Fruit fly (Drosophila melanogaster) whole organism, prepupa: ENCODE results near the gene CG10445.

Source experiments
- Blimp-1 ChIP-seq: fragments of 200-800 bp; sonication (Bioruptor generic); optimal IDR thresholded peaks from 3 replicates; lab custom pipeline; 2017; ENCODE audit warnings: missing biosample characterization, missing genetic modification characterization, mild to moderate bottlenecking, moderate library complexity, missing genetic modification reagents
- CG10631 ChIP-seq: fragments of 200-800 bp; sonication (Bioruptor generic); optimal IDR thresholded peaks from 2 replicates; lab custom pipeline; 2016; ENCODE audit warnings: missing biosample characterization, missing genetic modification characterization
- CG10669 ChIP-seq: fragments of 200-800 bp; sonication (Bioruptor generic); optimal IDR thresholded peaks from 3 replicates; lab custom pipeline; 2018; ENCODE audit warnings: missing biosample characterization, mild to moderate bottlenecking, missing genetic modification characterization, moderate library complexity
- CG11294 ChIP-seq: fragments of 200-800 bp; sonication (Bioruptor generic); IDR thresholded peaks from 2 replicates; pipeline ENCODE4 v1.3.6; 2022; ENCODE audit warnings: missing biosample characterization, missing genetic modification characterization
- CG11762 ChIP-seq: fragments of 200-800 bp; sonication (Bioruptor generic); optimal IDR thresholded peaks from 3 replicates; lab custom pipeline; 2016; ENCODE audit warnings: missing biosample characterization, missing genetic modification characterization; ENCODE audit not compliant: insufficient read depth
- CG15336 ChIP-seq: fragments of 200-800 bp; sonication (Bioruptor generic); IDR thresholded peaks from 2 replicates; pipeline ENCODE4 v1.3.6; 2022; ENCODE audit warnings: missing biosample characterization, missing genetic modification characterization
- CG1621 ChIP-seq: fragments of 200-800 bp; sonication (Bioruptor generic); optimal IDR thresholded peaks from 3 replicates; lab custom pipeline; 2018; ENCODE audit warnings: missing biosample characterization, mild to moderate bottlenecking, missing genetic modification characterization
- CG16779 ChIP-seq: fragments of 200-800 bp; sonication (Bioruptor generic); optimal IDR thresholded peaks from 3 replicates; lab custom pipeline; 2017; ENCODE audit warnings: missing biosample characterization, mild to moderate bottlenecking, missing genetic modification characterization
- CG3032 ChIP-seq: fragments of 200-800 bp; optimal IDR thresholded peaks from 2 replicates; lab custom pipeline; 2019; ENCODE audit warnings: missing biosample characterization, mild to moderate bottlenecking, missing genetic modification characterization, moderate library complexity
- CG32006 ChIP-seq: fragments of 200-800 bp; sonication (Bioruptor generic); optimal IDR thresholded peaks from 3 replicates; lab custom pipeline; 2017; ENCODE audit warnings: missing biosample characterization, mild to moderate bottlenecking, missing genetic modification characterization
- CG34406 ChIP-seq: fragments of 200-800 bp; sonication (Bioruptor generic); optimal IDR thresholded peaks from 3 replicates; lab custom pipeline; 2016; ENCODE audit warnings: missing biosample characterization, missing genetic modification characterization
- CG6163 ChIP-seq: fragments of 200-800 bp; sonication (Bioruptor generic); IDR thresholded peaks from 3 replicates; pipeline ENCODE4 v1.3.6; 2022; ENCODE audit warnings: missing biosample characterization, missing genetic modification characterization
- CG6276 ChIP-seq: fragments of 200-800 bp; sonication (Bioruptor generic); optimal IDR thresholded peaks from 2 replicates; lab custom pipeline; 2017; ENCODE audit warnings: missing biosample characterization, mild to moderate bottlenecking, missing genetic modification characterization
- CG6808 ChIP-seq: fragments of 200-800 bp; sonication (Bioruptor generic); optimal IDR thresholded peaks from 3 replicates; lab custom pipeline; 2017; ENCODE audit warnings: missing biosample characterization, missing genetic modification characterization, mild to moderate bottlenecking, moderate library complexity, missing genetic modification reagents
- CG8119 ChIP-seq: fragments of 200-800 bp; sonication (Bioruptor generic); IDR thresholded peaks from 3 replicates; pipeline ENCODE4 v1.3.6; 2022; ENCODE audit warnings: missing biosample characterization, missing genetic modification characterization
- Eip75B ChIP-seq: fragments of 200-800 bp; sonication (Bioruptor generic); optimal IDR thresholded peaks from 3 replicates; lab custom pipeline; 2016; ENCODE audit warnings: missing biosample characterization, missing genetic modification characterization
- Eip78C ChIP-seq: fragments of 200-800 bp; sonication (Bioruptor generic); peaks from one replicate; lab custom pipeline; 2016; ENCODE audit warnings: missing biosample characterization, missing genetic modification characterization
- Ets96B ChIP-seq: fragments of 200-800 bp; optimal IDR thresholded peaks from 2 replicates; lab custom pipeline; 2019; ENCODE audit warnings: missing biosample characterization, mild to moderate bottlenecking, missing genetic modification characterization, moderate library complexity
- Gug ChIP-seq: fragments of 200-800 bp; sonication (Bioruptor generic); IDR thresholded peaks from 2 replicates; pipeline ENCODE4 v1.3.6; 2022; ENCODE audit warnings: missing biosample characterization, missing genetic modification characterization
- Hr38 ChIP-seq: sonication (Bioruptor generic); optimal IDR thresholded peaks from 2 replicates; lab custom pipeline; 2016; ENCODE audit warnings: missing biosample characterization, missing genetic modification characterization
- Hr4 ChIP-seq: fragments of 200-800 bp; sonication (Bioruptor generic); optimal IDR thresholded peaks from 3 replicates; lab custom pipeline; 2016; ENCODE audit warnings: missing biosample characterization, missing genetic modification characterization
- Lpt ChIP-seq: fragments of 200-800 bp; sonication (Bioruptor generic); optimal IDR thresholded peaks from 3 replicates; lab custom pipeline; 2016; ENCODE audit warnings: missing biosample characterization, missing genetic modification characterization
- Met ChIP-seq: fragments of 200-800 bp; sonication (Bioruptor generic); optimal IDR thresholded peaks from 3 replicates; lab custom pipeline; 2016; ENCODE audit warnings: missing biosample characterization, missing genetic modification characterization
- Smox ChIP-seq: fragments of 200-800 bp; sonication (Bioruptor generic); optimal IDR thresholded peaks from 3 replicates; lab custom pipeline; 2016; ENCODE audit warnings: missing biosample characterization, missing genetic modification characterization
- Sox102F ChIP-seq: fragments of 200-800 bp; sonication (Bioruptor generic); optimal IDR thresholded peaks from 2 replicates; lab custom pipeline; 2016; ENCODE audit warnings: missing biosample characterization, mild to moderate bottlenecking, missing genetic modification characterization
- Sox14 ChIP-seq: fragments of 200-800 bp; sonication (Bioruptor generic); optimal IDR thresholded peaks from 3 replicates; lab custom pipeline; 2016; ENCODE audit warnings: missing biosample characterization, missing genetic modification characterization
- Sox15 ChIP-seq: fragments of 200-800 bp; sonication (Bioruptor generic); optimal IDR thresholded peaks from 3 replicates; lab custom pipeline; 2016; ENCODE audit warnings: missing biosample characterization, missing genetic modification characterization
- achi ChIP-seq: fragments of 200-800 bp; sonication (Bioruptor generic); optimal IDR thresholded peaks from 3 replicates; lab custom pipeline; 2016; ENCODE audit warnings: missing biosample characterization, missing genetic modification characterization
- dac ChIP-seq: fragments of 200-800 bp; sonication (Bioruptor generic); optimal IDR thresholded peaks from 2 replicates; lab custom pipeline; 2017; ENCODE audit warnings: missing biosample characterization, mild to moderate bottlenecking, missing genetic modification characterization
- dsx ChIP-seq: fragments of 200-800 bp; optimal IDR thresholded peaks from 3 replicates; lab custom pipeline; 2019; ENCODE audit warnings: missing biosample characterization, mild to moderate bottlenecking, missing genetic modification characterization, moderate library complexity; ENCODE audit not compliant: poor library complexity, severe bottlenecking
- eg ChIP-seq: fragments of 200-800 bp; sonication (Bioruptor generic); IDR thresholded peaks from 3 replicates; pipeline ENCODE4 v1.3.6; 2022; ENCODE audit warnings: missing biosample characterization, missing genetic modification characterization
- fd59A ChIP-seq: fragments of 200-800 bp; sonication (Bioruptor generic); optimal IDR thresholded peaks from 2 replicates; lab custom pipeline; 2017; ENCODE audit warnings: missing biosample characterization, mild to moderate bottlenecking, missing genetic modification characterization, missing genetic modification reagents
- lz ChIP-seq: fragments of 200-800 bp; sonication (Bioruptor generic); optimal IDR thresholded peaks from 3 replicates; lab custom pipeline; 2016; ENCODE audit warnings: missing biosample characterization, missing genetic modification characterization
- net ChIP-seq: fragments of 200-800 bp; sonication (Bioruptor generic); optimal IDR thresholded peaks from 3 replicates; lab custom pipeline; 2016; ENCODE audit warnings: missing biosample characterization, missing genetic modification characterization
- spab ChIP-seq: fragments of 200-800 bp; sonication (Bioruptor generic); optimal IDR thresholded peaks from 2 replicates; lab custom pipeline; 2017; ENCODE audit warnings: missing biosample characterization, mild to moderate bottlenecking, missing genetic modification characterization, missing genetic modification reagents
- svp ChIP-seq: fragments of 200-800 bp; sonication (Bioruptor generic); peaks from one replicate; lab custom pipeline; 2016; ENCODE audit warnings: missing biosample characterization, missing genetic modification characterization
- topi ChIP-seq: fragments of 200-800 bp; sonication (Bioruptor generic); optimal IDR thresholded peaks from 3 replicates; lab custom pipeline; 2016; ENCODE audit warnings: missing biosample characterization, missing genetic modification characterization
- vri ChIP-seq: fragments of 200-800 bp; sonication (Bioruptor generic); optimal IDR thresholded peaks from 3 replicates; lab custom pipeline; 2016; ENCODE audit warnings: missing biosample characterization, mild to moderate bottlenecking, missing genetic modification characterization

Gene CG10445

DNA sequence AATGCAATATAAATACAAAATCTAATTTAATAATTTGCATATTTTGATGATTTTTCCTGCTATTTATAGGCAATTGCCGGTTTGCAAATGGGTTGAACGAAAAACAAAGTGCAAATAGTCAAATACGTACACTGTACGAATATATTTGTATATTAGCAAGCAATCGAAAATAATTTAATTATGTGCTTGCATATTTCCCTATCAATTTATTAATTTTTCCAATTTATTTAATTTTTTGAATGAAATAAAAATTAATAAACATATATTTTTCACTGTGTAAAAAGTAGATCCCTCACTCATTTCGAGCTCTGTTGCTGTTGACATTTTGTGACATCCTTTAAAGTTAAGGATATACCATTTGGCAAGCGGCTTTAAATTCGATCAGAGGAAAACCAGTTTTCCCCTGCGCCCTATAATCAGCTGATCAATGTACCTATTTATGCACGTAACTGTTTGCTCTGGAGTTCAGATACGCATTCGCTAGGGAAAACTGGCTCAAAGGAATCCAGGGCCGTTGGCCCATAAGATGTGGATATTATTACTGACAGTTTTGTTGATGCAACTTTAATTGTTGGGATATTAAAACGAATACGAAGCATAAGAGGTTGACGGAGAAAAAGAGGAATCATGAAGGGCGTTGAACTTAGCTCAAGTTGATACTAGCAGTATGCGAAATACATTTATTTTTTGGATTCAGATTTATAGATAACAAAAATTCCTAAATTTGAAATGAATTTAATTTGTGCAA lies 33.1 kb upstream of the CG10445 start (continued):
- TF ChIP-seq fd59A: peak; percentile 0
- no peak for TF ChIP-seq Met
- TF ChIP-seq CG3032 (tag; lab: Kevin White, UChicago): peak; percentile 58
- peak; percentile 66 for TF ChIP-seq Ets96B
- TF ChIP-seq CG11294: no peak
- TF ChIP-seq CG6808: peak; percentile 49
- peak; percentile 28 for TF ChIP-seq achi (GFP tag; lab: Kevin White, UChicago)
- no peak for TF ChIP-seq eg (GFP tag; lab: Robert Waterston, UW)
- peak; percentile 61 for TF ChIP-seq spab (GFP tag; lab: Kevin White, UChicago)
- no peak for TF ChIP-seq Hr4 (GFP tag; lab: Kevin White, UChicago)
- TF ChIP-seq Eip78C (GFP tag; lab: Kevin White, UChicago): peak; percentile 77
- TF ChIP-seq dsx (GFP tag; lab: Kevin White, UChicago): peak; percentile 72
- peak; percentile 52 for TF ChIP-seq CG10669 (GFP tag; lab: Kevin White, UChicago)

DNA sequence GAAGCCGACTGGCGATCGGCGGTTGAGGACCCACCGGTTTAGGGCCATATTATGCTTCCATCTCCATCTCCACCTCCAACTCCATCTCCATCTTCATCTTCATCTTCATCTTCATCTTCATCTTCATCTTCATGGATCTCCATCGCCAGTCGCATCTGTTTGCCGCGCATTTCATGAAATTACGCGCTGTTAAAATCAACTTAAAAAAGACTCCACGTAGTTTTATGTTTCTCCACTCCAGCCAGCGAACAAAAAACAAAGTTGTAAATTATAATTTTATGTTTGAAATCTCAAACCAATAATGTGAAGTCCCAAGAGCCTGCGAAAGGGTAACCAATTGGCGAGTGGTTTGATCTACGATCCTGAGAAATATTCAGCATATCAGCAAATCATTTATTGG lies 30.0 kb upstream of the CG10445 start:
- TF ChIP-seq Blimp-1 (GFP tag; lab: Kevin White, UChicago) (no peak), svp (GFP tag; lab: Kevin White, UChicago) (peak; percentile 44), Gug (GFP tag; lab: Robert Waterston, UW) (no peak), dsx (GFP tag; lab: Kevin White, UChicago) (peak; percentile 62), achi (GFP tag; lab: Kevin White, UChicago) (no peak)

DNA sequence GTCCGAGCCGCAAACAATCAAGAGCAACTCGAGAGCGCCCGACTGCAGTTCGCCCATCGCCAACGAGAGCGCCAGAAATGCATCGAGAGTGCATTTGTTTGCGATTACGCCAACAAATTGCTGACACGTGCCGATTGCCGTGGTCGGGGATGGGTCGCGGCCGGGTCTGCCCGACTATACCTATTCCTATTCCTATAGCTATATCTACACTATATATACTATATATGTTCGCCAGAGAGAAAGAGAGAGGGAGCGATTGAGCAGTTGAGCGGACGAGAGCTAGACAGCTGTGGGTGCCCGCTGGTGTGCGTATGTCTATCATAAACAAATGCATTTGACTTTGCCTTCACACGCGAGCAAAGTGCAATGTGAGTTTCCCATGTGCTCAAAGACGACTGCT lies 27.2 kb upstream of the CG10445 start:
- TF ChIP-seq Sox15 (no peak), CG15336 (peak; percentile 23; the same call in 1 of the 2 replicates), CG1621 (no peak), Sox14 (GFP tag; lab: Kevin White, UChicago) (no peak), CG11762 (no peak), lz (GFP tag; lab: Kevin White, UChicago) (no peak), dac (GFP tag; lab: Kevin White, UChicago) (no peak), net (peak; percentile 28), CG32006 (GFP tag; lab: Kevin White, UChicago) (peak; percentile 7), Smox (GFP tag; lab: Kevin White, UChicago) (no peak), Ets96B (no peak), Eip75B (no peak), CG6276 (peak; percentile 60), Hr38 (GFP tag; lab: Kevin White, UChicago) (no peak), Gug (GFP tag; lab: Robert Waterston, UW) (no peak), CG8119 (GFP tag; lab: Robert Waterston, UW) (peak; percentile 59; the same call in 2 of the 3 replicates), Lpt (GFP tag; lab: Kevin White, UChicago) (peak; percentile 30), vri (GFP tag; lab: Kevin White, UChicago) (no peak), CG16779 (peak; percentile 30), CG10631 (GFP tag; lab: Kevin White, UChicago) (no peak), achi (GFP tag; lab: Kevin White, UChicago) (no peak), CG6163 (GFP tag; lab: Robert Waterston, UW) (0 out of 3 replicates have a peak, but pooled peaks have one; percentile 38), topi (GFP tag; lab: Kevin White, UChicago) (no peak), Eip78C (GFP tag; lab: Kevin White, UChicago) (peak; percentile 73), CG34406 (GFP tag; lab: Kevin White, UChicago) (no peak), dsx (GFP tag; lab: Kevin White, UChicago) (peak; percentile 6), Sox102F (GFP tag; lab: Kevin White, UChicago) (no peak)
